Fruit fly (Drosophila melanogaster) whole organism, adult: ENCODE results near the gene CG5928.

Source experiments
- CG11617 ChIP-seq: fragments of 200-800 bp; sonication (Bioruptor generic); optimal IDR thresholded peaks from 2 replicates; lab custom pipeline; 2017; ENCODE audit warnings: mild to moderate bottlenecking, missing biosample characterization, missing genetic modification reagents, missing genetic modification characterization
- CG12768 ChIP-seq: fragments of 200-800 bp; sonication (Bioruptor generic); optimal IDR thresholded peaks from 2 replicates; lab custom pipeline; 2017; ENCODE audit warnings: missing biosample characterization, missing genetic modification characterization, mild to moderate bottlenecking, moderate library complexity, missing genetic modification reagents
- CG14711 ChIP-seq: fragments of 200-800 bp; sonication (Bioruptor generic); optimal IDR thresholded peaks from 2 replicates; lab custom pipeline; 2018; ENCODE audit warnings: missing biosample characterization, mild to moderate bottlenecking, missing genetic modification characterization, moderate library complexity
- CG1620 ChIP-seq: fragments of 200-800 bp; sonication (Bioruptor generic); optimal IDR thresholded peaks from 2 replicates; lab custom pipeline; 2016; ENCODE audit warnings: missing biosample characterization, missing genetic modification characterization
- CG33017 ChIP-seq: fragments of 200-800 bp; sonication (Bioruptor generic); optimal IDR thresholded peaks from 2 replicates; lab custom pipeline; 2018; ENCODE audit warnings: missing biosample characterization, mild to moderate bottlenecking, missing genetic modification characterization, moderate library complexity
- CG5204 ChIP-seq: fragments of 200-800 bp; sonication (Bioruptor generic); optimal IDR thresholded peaks from 2 replicates; lab custom pipeline; 2016; ENCODE audit warnings: missing biosample characterization, missing genetic modification characterization
- CG7045 ChIP-seq: fragments of 200-800 bp; sonication (Bioruptor generic); optimal IDR thresholded peaks from 2 replicates; lab custom pipeline; 2017; ENCODE audit warnings: missing biosample characterization, mild to moderate bottlenecking, missing genetic modification characterization
- CG7101 ChIP-seq: fragments of 200-800 bp; sonication (Bioruptor generic); optimal IDR thresholded peaks from 2 replicates; lab custom pipeline; 2018; ENCODE audit warnings: missing biosample characterization, mild to moderate bottlenecking, missing genetic modification characterization, moderate library complexity
- Clk ChIP-seq: fragments of 200-800 bp; sonication (Bioruptor generic); optimal IDR thresholded peaks from 2 replicates; lab custom pipeline; 2017; ENCODE audit warnings: missing biosample characterization, missing genetic modification characterization
- Crg-1 ChIP-seq: fragments of 200-800 bp; sonication (Bioruptor generic); optimal IDR thresholded peaks from 2 replicates; lab custom pipeline; 2016; ENCODE audit warnings: missing biosample characterization, missing genetic modification characterization
- Hr96 ChIP-seq: fragments of 200-800 bp; sonication (Bioruptor generic); optimal IDR thresholded peaks from 2 replicates; lab custom pipeline; 2016; ENCODE audit warnings: missing biosample characterization, missing genetic modification characterization
- Mnt ChIP-seq: fragments of 200-800 bp; sonication (Bioruptor generic); optimal IDR thresholded peaks from 2 replicates; lab custom pipeline; 2016; ENCODE audit warnings: missing biosample characterization, mild to moderate bottlenecking, missing genetic modification characterization
- bab1 ChIP-seq: fragments of 200-800 bp; sonication (Bioruptor generic); optimal IDR thresholded peaks from 3 replicates; lab custom pipeline; 2019; ENCODE audit warnings: missing biosample characterization, mild to moderate bottlenecking, missing genetic modification characterization, moderate library complexity
- cic ChIP-seq: fragments of 200-800 bp; sonication (Bioruptor generic); optimal IDR thresholded peaks from 2 replicates; lab custom pipeline; 2017; ENCODE audit warnings: missing biosample characterization, mild to moderate bottlenecking, missing genetic modification characterization, moderate library complexity
- cnc ChIP-seq, 2 experiments: fragments of >200 bp; optimal IDR thresholded peaks; 2 replicates each; lab custom pipeline; 2017
- kay ChIP-seq: fragments of 200-800 bp; sonication (Bioruptor generic); peaks from one replicate; lab custom pipeline; 2016; ENCODE audit warnings: missing biosample characterization, missing genetic modification characterization, borderline replicate concordance
- ovo ChIP-seq: fragments of 200-800 bp; sonication (Bioruptor generic); optimal IDR thresholded peaks from 2 replicates; lab custom pipeline; 2016; ENCODE audit warnings: missing biosample characterization, missing genetic modification characterization
- pad ChIP-seq: fragments of 200-800 bp; sonication (Bioruptor generic); optimal IDR thresholded peaks from 3 replicates; lab custom pipeline; 2017; ENCODE audit warnings: missing biosample characterization, missing genetic modification characterization, mild to moderate bottlenecking, moderate library complexity, missing genetic modification reagents
- tj ChIP-seq: fragments of 200-800 bp; sonication (Bioruptor generic); optimal IDR thresholded peaks from 3 replicates; lab custom pipeline; 2017; ENCODE audit warnings: missing biosample characterization, mild to moderate bottlenecking, missing genetic modification characterization, moderate library complexity
- toe ChIP-seq: fragments of 200-800 bp; sonication (Bioruptor generic); optimal IDR thresholded peaks from 2 replicates; lab custom pipeline; 2016; ENCODE audit warnings: missing biosample characterization, missing genetic modification characterization

The CG5928 gene

DNA sequence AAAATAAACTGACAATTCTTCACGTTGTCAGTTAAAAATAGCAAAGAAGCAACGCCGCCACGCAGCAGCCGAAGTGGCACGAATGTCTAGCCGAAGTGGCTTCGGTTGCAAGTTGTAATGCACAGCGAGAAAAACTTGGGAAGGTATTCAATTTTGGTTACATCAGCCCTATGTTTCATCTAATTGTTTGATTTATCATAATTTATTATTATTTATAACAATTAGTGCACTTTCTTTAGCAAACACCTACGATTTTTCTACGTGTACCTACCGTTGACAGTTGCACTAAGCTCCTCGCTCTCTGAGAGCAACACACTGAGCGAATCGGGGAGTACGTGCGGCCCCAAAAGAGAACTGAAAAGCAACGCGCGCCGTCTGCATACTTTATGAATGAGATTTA lies 7.1 kb downstream of the CG5928 start, which contains the start of gene Tsp5D:
Gene Tsp5D, minus strand, starts transcription at position 13 of the 400 bp plus-strand sequence.
- no peak for TF ChIP-seq tj
- TF ChIP-seq pad (GFP tag; lab: Kevin White, UChicago) = no peak
- no peak for TF ChIP-seq CG5204 (GFP tag; lab: Kevin White, UChicago)
- TF ChIP-seq Mnt (GFP tag; lab: Kevin White, UChicago) = no peak
- TF ChIP-seq CG33017 = no peak
- peak; percentile 44 for TF ChIP-seq bab1 (GFP tag; lab: Kevin White, UChicago)
- TF ChIP-seq toe (GFP tag; lab: Kevin White, UChicago) = no peak
- TF ChIP-seq CG7101 = peak; percentile 40
- TF ChIP-seq cnc (optimal IDR thresholded peaks at IDR 0.05; lab: Kevin White, UChicago) = no peak
- no peak for TF ChIP-seq Clk
- no peak for TF ChIP-seq CG1620 (GFP tag; lab: Kevin White, UChicago)
- TF ChIP-seq kay (GFP tag; lab: Kevin White, UChicago) = no peak
- TF ChIP-seq CG14711 (tag; lab: Kevin White, UChicago) = peak; percentile 55

DNA sequence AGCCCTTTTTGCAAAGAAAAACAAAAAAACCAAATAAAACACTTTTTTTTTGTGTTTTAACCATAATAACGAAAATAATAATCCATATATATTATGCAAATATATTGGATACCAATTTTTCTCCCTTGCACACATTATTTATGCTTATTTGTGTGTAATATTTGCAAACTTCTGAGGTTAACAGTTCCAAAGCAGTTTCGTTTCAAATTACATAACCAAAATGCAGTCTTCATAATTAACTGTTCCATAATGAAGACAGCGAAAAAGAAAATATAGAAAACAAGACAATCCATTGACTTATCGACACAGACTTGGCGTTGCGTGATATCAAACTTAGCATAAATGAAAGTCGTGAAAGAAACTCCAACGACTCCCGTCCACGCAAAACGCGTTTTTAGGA lies 7.8 kb downstream of the CG5928 start:
- TF ChIP-seq CG7045 (GFP tag; lab: Kevin White, UChicago) = no peak
- TF ChIP-seq ovo (GFP tag; lab: Kevin White, UChicago) = no peak
- TF ChIP-seq tj = peak; percentile 96
- TF ChIP-seq CG7101 = no peak
- no peak for TF ChIP-seq Clk
- no peak for TF ChIP-seq toe (GFP tag; lab: Kevin White, UChicago)
- TF ChIP-seq CG14711 (tag; lab: Kevin White, UChicago) = no peak

DNA sequence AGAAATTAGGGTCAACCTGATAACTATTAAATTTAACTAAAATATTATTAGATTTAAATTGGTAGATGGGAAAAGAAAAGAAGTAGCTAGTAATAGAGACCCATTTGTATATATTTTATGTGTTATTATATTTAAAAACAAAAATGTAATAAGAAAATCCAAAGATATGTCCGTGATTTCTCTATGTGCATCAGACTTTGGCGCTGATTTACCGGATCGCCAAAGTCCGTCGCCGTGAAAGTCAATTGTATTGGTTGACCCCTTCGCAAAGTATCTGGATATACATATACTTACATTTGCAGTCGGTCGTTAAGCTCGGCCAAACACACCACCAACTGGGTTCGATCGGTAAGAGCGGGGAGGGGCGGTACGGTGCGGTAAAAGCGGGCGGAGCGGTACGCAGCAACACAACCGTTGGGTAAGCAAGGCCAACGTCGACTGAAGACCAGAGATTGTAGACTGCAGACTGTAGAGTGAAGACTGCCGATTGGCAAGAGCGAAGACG lies 9.3 kb downstream of the CG5928 start:
- peak; percentile 52 for TF ChIP-seq CG11617 (GFP tag; lab: Kevin White, UChicago)
- peak; percentile 78 for TF ChIP-seq CG12768
- TF ChIP-seq cnc (optimal IDR thresholded peaks at IDR 0.05; lab: Kevin White, UChicago) = no peak
- TF ChIP-seq ovo (GFP tag; lab: Kevin White, UChicago) = peak; percentile 39
- no peak for TF ChIP-seq toe (GFP tag; lab: Kevin White, UChicago)
- peak; percentile 35 for TF ChIP-seq Mnt (GFP tag; lab: Kevin White, UChicago)
- TF ChIP-seq Crg-1 (GFP tag; lab: Kevin White, UChicago) = no peak
- TF ChIP-seq cic = no peak
- no peak for TF ChIP-seq CG1620 (GFP tag; lab: Kevin White, UChicago)
- peak; percentile 49 for TF ChIP-seq CG7101
- no peak for TF ChIP-seq CG14711 (tag; lab: Kevin White, UChicago)
- peak; percentile 74 for TF ChIP-seq tj
- no peak for TF ChIP-seq CG7045 (GFP tag; lab: Kevin White, UChicago)
- TF ChIP-seq CG33017 = peak; percentile 61
- peak; percentile 15 for TF ChIP-seq CG5204 (GFP tag; lab: Kevin White, UChicago)
- no peak for TF ChIP-seq pad (GFP tag; lab: Kevin White, UChicago)
- peak; percentile 37 for TF ChIP-seq Hr96 (GFP tag; lab: Kevin White, UChicago)
- TF ChIP-seq bab1 (GFP tag; lab: Kevin White, UChicago) = peak; percentile 40
- no peak for TF ChIP-seq Clk

DNA sequence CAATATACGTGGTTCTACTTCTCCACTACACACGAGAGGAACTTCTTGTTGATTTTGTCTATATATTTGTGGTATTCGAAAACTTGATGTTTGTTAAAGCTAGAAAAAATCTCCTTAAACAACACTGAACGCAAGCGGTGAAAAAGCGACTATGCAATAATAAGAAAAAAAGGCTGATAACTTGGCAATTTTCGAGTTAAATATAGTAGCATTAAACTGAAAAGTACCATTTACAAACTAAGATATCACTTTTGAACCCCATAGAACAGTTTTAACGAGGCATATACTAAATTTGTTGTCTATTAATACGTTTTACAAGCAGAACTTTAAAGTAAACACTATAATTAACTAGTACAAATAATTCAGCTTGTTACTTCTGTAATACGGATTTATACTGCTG lies 9.9 kb downstream of the CG5928 start, which contains the start of gene CG4666:
Gene CG4666, minus strand, starts transcription at position 101 of the 400 bp plus-strand sequence.
- TF ChIP-seq Hr96 (GFP tag; lab: Kevin White, UChicago) (no peak), Clk (no peak), CG7045 (GFP tag; lab: Kevin White, UChicago) (no peak), CG33017 (no peak)

DNA sequence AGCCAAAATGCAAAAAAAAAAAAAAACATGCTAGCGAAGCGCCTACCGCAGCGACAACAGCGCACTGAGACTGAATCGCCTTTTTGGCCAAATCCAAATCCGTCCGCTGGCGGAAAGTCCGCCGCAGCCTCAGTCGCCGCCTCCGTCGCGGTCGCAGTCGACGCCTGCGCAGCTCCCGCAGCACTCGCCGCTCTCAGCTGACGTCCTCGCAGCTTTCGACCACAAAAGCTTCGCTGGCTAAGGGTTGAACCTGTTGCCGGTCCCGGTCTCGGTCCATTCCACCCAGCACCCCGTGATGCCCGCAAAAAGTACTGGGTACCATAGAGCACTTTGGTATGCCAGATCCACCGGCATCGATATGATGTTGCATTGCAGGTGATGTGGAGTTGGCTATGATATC lies 13.5 kb downstream of the CG5928 start, which contains the start of gene CG4660:
Gene CG4660, minus strand, starts transcription at position 77 of the 400 bp plus-strand sequence.
- TF ChIP-seq ovo (GFP tag; lab: Kevin White, UChicago) (no peak), pad (GFP tag; lab: Kevin White, UChicago) (no peak), Crg-1 (GFP tag; lab: Kevin White, UChicago) (no peak)

DNA sequence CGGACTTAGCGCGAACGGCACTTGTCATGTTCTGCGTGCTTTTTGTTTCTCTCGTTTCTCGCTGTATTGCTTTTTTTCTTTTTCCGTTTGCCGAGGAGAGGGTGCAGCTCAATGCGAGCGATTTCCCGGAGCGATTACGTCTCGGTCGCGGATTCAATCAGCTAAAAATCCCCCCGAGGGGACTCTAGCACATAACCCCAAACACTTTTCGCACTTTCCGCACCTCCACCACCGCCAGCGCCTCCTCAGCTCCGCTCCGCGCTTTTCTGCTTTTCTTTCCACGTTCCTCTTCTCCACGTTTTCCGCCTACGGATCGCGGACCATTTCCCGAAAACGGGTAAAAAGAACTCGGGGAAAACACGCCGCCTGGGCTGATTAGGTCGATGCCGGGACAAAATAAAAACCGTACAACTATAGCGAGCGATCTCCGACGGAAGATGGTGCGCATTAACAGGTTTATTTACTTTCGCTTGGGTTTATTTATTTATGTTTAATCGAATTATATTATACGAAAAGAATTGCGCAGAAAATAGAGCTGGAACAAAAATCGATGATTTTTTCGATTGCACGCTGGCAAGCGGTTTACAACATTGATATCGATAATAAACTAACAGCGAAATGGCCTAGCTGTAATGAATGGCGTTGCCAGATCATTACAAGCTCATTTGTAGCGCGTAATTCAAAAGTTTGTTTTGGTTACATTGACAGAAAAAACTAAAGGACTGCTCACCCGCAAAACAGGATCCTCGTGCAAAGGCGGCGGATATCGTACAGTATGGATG lies 22.1 kb downstream of the CG5928 start, which contains the start of gene raptor:
Gene raptor, minus strand, starts transcription at position 523 of the 782 bp plus-strand sequence.
- no peak for TF ChIP-seq CG1620 (GFP tag; lab: Kevin White, UChicago)
- no peak for TF ChIP-seq CG14711 (tag; lab: Kevin White, UChicago)
- TF ChIP-seq cnc (optimal IDR thresholded peaks at IDR 0.05; lab: Kevin White, UChicago) = no peak
- TF ChIP-seq toe (GFP tag; lab: Kevin White, UChicago) = no peak
- peak; percentile 14 for TF ChIP-seq bab1 (GFP tag; lab: Kevin White, UChicago)
- TF ChIP-seq CG5204 (GFP tag; lab: Kevin White, UChicago) = no peak
- peak; percentile 3 for TF ChIP-seq CG12768
- TF ChIP-seq tj = no peak
- TF ChIP-seq kay (GFP tag; lab: Kevin White, UChicago) = no peak
- TF ChIP-seq Mnt (GFP tag; lab: Kevin White, UChicago) = peak; percentile 44
- no peak for TF ChIP-seq CG11617 (GFP tag; lab: Kevin White, UChicago)
- TF ChIP-seq ovo (GFP tag; lab: Kevin White, UChicago) = no peak
